Fruit fly (Drosophila melanogaster) whole organism, prepupa: ENCODE results near the gene CG31347.

Experiments used
- Blimp-1 ChIP-seq: fragments of 200-800 bp; sonication (Bioruptor generic); optimal IDR thresholded peaks from 3 replicates; lab custom pipeline; 2017; ENCODE audit warnings: missing biosample characterization, missing genetic modification characterization, mild to moderate bottlenecking, moderate library complexity, missing genetic modification reagents
- CG10631 ChIP-seq: fragments of 200-800 bp; sonication (Bioruptor generic); optimal IDR thresholded peaks from 2 replicates; lab custom pipeline; 2016; ENCODE audit warnings: missing biosample characterization, missing genetic modification characterization
- CG11762 ChIP-seq: fragments of 200-800 bp; sonication (Bioruptor generic); optimal IDR thresholded peaks from 3 replicates; lab custom pipeline; 2016; ENCODE audit warnings: missing biosample characterization, missing genetic modification characterization; ENCODE audit not compliant: insufficient read depth
- CG11902 ChIP-seq: fragments of 200-800 bp; sonication (Bioruptor generic); optimal IDR thresholded peaks from 3 replicates; lab custom pipeline; 2016; ENCODE audit warnings: missing biosample characterization, missing genetic modification characterization
- CG15336 ChIP-seq: fragments of 200-800 bp; sonication (Bioruptor generic); IDR thresholded peaks from 2 replicates; pipeline ENCODE4 v1.3.6; 2022; ENCODE audit warnings: missing biosample characterization, missing genetic modification characterization
- CG1621 ChIP-seq: fragments of 200-800 bp; sonication (Bioruptor generic); optimal IDR thresholded peaks from 3 replicates; lab custom pipeline; 2018; ENCODE audit warnings: missing biosample characterization, mild to moderate bottlenecking, missing genetic modification characterization
- CG16779 ChIP-seq: fragments of 200-800 bp; sonication (Bioruptor generic); optimal IDR thresholded peaks from 3 replicates; lab custom pipeline; 2017; ENCODE audit warnings: missing biosample characterization, mild to moderate bottlenecking, missing genetic modification characterization
- CG3032 ChIP-seq: fragments of 200-800 bp; optimal IDR thresholded peaks from 2 replicates; lab custom pipeline; 2019; ENCODE audit warnings: missing biosample characterization, mild to moderate bottlenecking, missing genetic modification characterization, moderate library complexity
- CG31627 ChIP-seq: fragments of 200-800 bp; sonication (Bioruptor generic); optimal IDR thresholded peaks from 3 replicates; lab custom pipeline; 2016; ENCODE audit warnings: missing biosample characterization, missing genetic modification characterization
- CG32006 ChIP-seq: fragments of 200-800 bp; sonication (Bioruptor generic); optimal IDR thresholded peaks from 3 replicates; lab custom pipeline; 2017; ENCODE audit warnings: missing biosample characterization, mild to moderate bottlenecking, missing genetic modification characterization
- CG34406 ChIP-seq: fragments of 200-800 bp; sonication (Bioruptor generic); optimal IDR thresholded peaks from 3 replicates; lab custom pipeline; 2016; ENCODE audit warnings: missing biosample characterization, missing genetic modification characterization
- CG3919 ChIP-seq: fragments of 200-800 bp; sonication (Bioruptor generic); optimal IDR thresholded peaks from 3 replicates; lab custom pipeline; 2016; ENCODE audit warnings: missing biosample characterization, missing genetic modification characterization
- CG4318 ChIP-seq: fragments of 200-800 bp; sonication (Bioruptor generic); optimal IDR thresholded peaks from 3 replicates; lab custom pipeline; 2017; ENCODE audit warnings: missing biosample characterization, mild to moderate bottlenecking, missing genetic modification characterization
- CG6163 ChIP-seq: fragments of 200-800 bp; sonication (Bioruptor generic); IDR thresholded peaks from 3 replicates; pipeline ENCODE4 v1.3.6; 2022; ENCODE audit warnings: missing biosample characterization, missing genetic modification characterization
- CG6276 ChIP-seq: fragments of 200-800 bp; sonication (Bioruptor generic); optimal IDR thresholded peaks from 2 replicates; lab custom pipeline; 2017; ENCODE audit warnings: missing biosample characterization, mild to moderate bottlenecking, missing genetic modification characterization
- CG6792 ChIP-seq: fragments of 200-800 bp; sonication (Bioruptor generic); optimal IDR thresholded peaks from 3 replicates; lab custom pipeline; 2016; ENCODE audit warnings: missing biosample characterization, missing genetic modification characterization
- CG6808 ChIP-seq: fragments of 200-800 bp; sonication (Bioruptor generic); optimal IDR thresholded peaks from 3 replicates; lab custom pipeline; 2017; ENCODE audit warnings: missing biosample characterization, missing genetic modification characterization, mild to moderate bottlenecking, moderate library complexity, missing genetic modification reagents
- CG6854 ChIP-seq: fragments of 200-800 bp; sonication (Bioruptor generic); optimal IDR thresholded peaks from 2 replicates; lab custom pipeline; 2017; ENCODE audit warnings: missing biosample characterization, mild to moderate bottlenecking, missing genetic modification characterization
- CG7368 ChIP-seq: fragments of 200-800 bp; sonication (Bioruptor generic); optimal IDR thresholded peaks from 3 replicates; lab custom pipeline; 2016; ENCODE audit warnings: missing biosample characterization, missing genetic modification characterization
- CG8319 ChIP-seq: fragments of 200-800 bp; sonication (Bioruptor generic); optimal IDR thresholded peaks from 3 replicates; lab custom pipeline; 2016; ENCODE audit warnings: missing biosample characterization, missing genetic modification characterization
- CG8632 ChIP-seq: fragments of 200-800 bp; sonication (Bioruptor generic); optimal IDR thresholded peaks from 3 replicates; lab custom pipeline; 2016; ENCODE audit warnings: missing biosample characterization, missing genetic modification characterization
- CG9139 ChIP-seq: fragments of 200-800 bp; sonication (Bioruptor generic); optimal IDR thresholded peaks from 3 replicates; lab custom pipeline; 2017; ENCODE audit warnings: missing biosample characterization, mild to moderate bottlenecking, missing genetic modification characterization
- Eip78C ChIP-seq: fragments of 200-800 bp; sonication (Bioruptor generic); peaks from one replicate; lab custom pipeline; 2016; ENCODE audit warnings: missing biosample characterization, missing genetic modification characterization
- Eip93F ChIP-seq: fragments of 200-800 bp; sonication (Bioruptor generic); optimal IDR thresholded peaks from 2 replicates; lab custom pipeline; 2016; ENCODE audit warnings: missing biosample characterization, mild to moderate bottlenecking, missing genetic modification characterization
- Ets21C ChIP-seq: fragments of 200-800 bp; sonication (Bioruptor generic); optimal IDR thresholded peaks from 3 replicates; lab custom pipeline; 2016; ENCODE audit warnings: missing biosample characterization, missing genetic modification characterization
- Ets96B ChIP-seq: fragments of 200-800 bp; optimal IDR thresholded peaks from 2 replicates; lab custom pipeline; 2019; ENCODE audit warnings: missing biosample characterization, mild to moderate bottlenecking, missing genetic modification characterization, moderate library complexity
- Hr38 ChIP-seq: sonication (Bioruptor generic); optimal IDR thresholded peaks from 2 replicates; lab custom pipeline; 2016; ENCODE audit warnings: missing biosample characterization, missing genetic modification characterization
- Hr39 ChIP-seq: fragments of 200-800 bp; sonication (Bioruptor generic); optimal IDR thresholded peaks from 2 replicates; lab custom pipeline; 2016; ENCODE audit warnings: missing biosample characterization, missing genetic modification characterization
- Hr4 ChIP-seq: fragments of 200-800 bp; sonication (Bioruptor generic); optimal IDR thresholded peaks from 3 replicates; lab custom pipeline; 2016; ENCODE audit warnings: missing biosample characterization, missing genetic modification characterization
- Lpt ChIP-seq: fragments of 200-800 bp; sonication (Bioruptor generic); optimal IDR thresholded peaks from 3 replicates; lab custom pipeline; 2016; ENCODE audit warnings: missing biosample characterization, missing genetic modification characterization
- OdsH ChIP-seq: fragments of 200-800 bp; sonication (Bioruptor generic); optimal IDR thresholded peaks from 3 replicates; lab custom pipeline; 2016; ENCODE audit warnings: missing biosample characterization, missing genetic modification characterization
- Smox ChIP-seq: fragments of 200-800 bp; sonication (Bioruptor generic); optimal IDR thresholded peaks from 3 replicates; lab custom pipeline; 2016; ENCODE audit warnings: missing biosample characterization, missing genetic modification characterization
- Sox102F ChIP-seq: fragments of 200-800 bp; sonication (Bioruptor generic); optimal IDR thresholded peaks from 2 replicates; lab custom pipeline; 2016; ENCODE audit warnings: missing biosample characterization, mild to moderate bottlenecking, missing genetic modification characterization
- Sox14 ChIP-seq: fragments of 200-800 bp; sonication (Bioruptor generic); optimal IDR thresholded peaks from 3 replicates; lab custom pipeline; 2016; ENCODE audit warnings: missing biosample characterization, missing genetic modification characterization
- Sox15 ChIP-seq: fragments of 200-800 bp; sonication (Bioruptor generic); optimal IDR thresholded peaks from 3 replicates; lab custom pipeline; 2016; ENCODE audit warnings: missing biosample characterization, missing genetic modification characterization
- acj6 ChIP-seq: fragments of 200-800 bp; sonication (Bioruptor generic); optimal IDR thresholded peaks from 3 replicates; lab custom pipeline; 2016; ENCODE audit warnings: missing biosample characterization, missing genetic modification characterization
- dac ChIP-seq: fragments of 200-800 bp; sonication (Bioruptor generic); optimal IDR thresholded peaks from 2 replicates; lab custom pipeline; 2017; ENCODE audit warnings: missing biosample characterization, mild to moderate bottlenecking, missing genetic modification characterization
- dsx ChIP-seq: fragments of 200-800 bp; optimal IDR thresholded peaks from 3 replicates; lab custom pipeline; 2019; ENCODE audit warnings: missing biosample characterization, mild to moderate bottlenecking, missing genetic modification characterization, moderate library complexity; ENCODE audit not compliant: poor library complexity, severe bottlenecking
- eg ChIP-seq: fragments of 200-800 bp; sonication (Bioruptor generic); IDR thresholded peaks from 3 replicates; pipeline ENCODE4 v1.3.6; 2022; ENCODE audit warnings: missing biosample characterization, missing genetic modification characterization
- esn ChIP-seq: fragments of 200-800 bp; sonication (Bioruptor generic); optimal IDR thresholded peaks from 2 replicates; lab custom pipeline; 2016; ENCODE audit warnings: missing biosample characterization, mild to moderate bottlenecking, missing genetic modification characterization, moderate library complexity
- fd59A ChIP-seq: fragments of 200-800 bp; sonication (Bioruptor generic); optimal IDR thresholded peaks from 2 replicates; lab custom pipeline; 2017; ENCODE audit warnings: missing biosample characterization, mild to moderate bottlenecking, missing genetic modification characterization, missing genetic modification reagents
- fd85E ChIP-seq: fragments of 200-800 bp; sonication (Bioruptor generic); optimal IDR thresholded peaks from 3 replicates; lab custom pipeline; 2016; ENCODE audit warnings: missing biosample characterization, missing genetic modification characterization
- lz ChIP-seq: fragments of 200-800 bp; sonication (Bioruptor generic); optimal IDR thresholded peaks from 3 replicates; lab custom pipeline; 2016; ENCODE audit warnings: missing biosample characterization, missing genetic modification characterization
- net ChIP-seq: fragments of 200-800 bp; sonication (Bioruptor generic); optimal IDR thresholded peaks from 3 replicates; lab custom pipeline; 2016; ENCODE audit warnings: missing biosample characterization, missing genetic modification characterization
- spab ChIP-seq: fragments of 200-800 bp; sonication (Bioruptor generic); optimal IDR thresholded peaks from 2 replicates; lab custom pipeline; 2017; ENCODE audit warnings: missing biosample characterization, mild to moderate bottlenecking, missing genetic modification characterization, missing genetic modification reagents
- svp ChIP-seq: fragments of 200-800 bp; sonication (Bioruptor generic); peaks from one replicate; lab custom pipeline; 2016; ENCODE audit warnings: missing biosample characterization, missing genetic modification characterization

Gene CG31347

dm6 chr3R:12717588-12718535 is 25.5 kb upstream of the CG31347 start (continued):
- TF ChIP-seq fd85E (GFP tag; lab: Kevin White, UChicago) (no peak), Sox102F (no peak), CG4318 (GFP tag; lab: Kevin White, UChicago) (no peak), CG16779 (tag; lab: Kevin White, UChicago) (no peak), Ets96B (tag; lab: Kevin White, UChicago) (no peak), svp (GFP tag; lab: Kevin White, UChicago) (peak; percentile 87), Hr39 (GFP tag; lab: Kevin White, UChicago) (peak; percentile 34), Hr4 (GFP tag; lab: Kevin White, UChicago) (peak; percentile 67), CG15336 (peak; percentile 52; the same call in 1 of the 2 replicates), spab (GFP tag; lab: Kevin White, UChicago) (no peak), CG31627 (GFP tag; lab: Kevin White, UChicago) (peak; percentile 40), fd59A (GFP tag; lab: Kevin White, UChicago) (peak; percentile 40), eg (GFP tag; lab: Robert Waterston, UW) (peak; percentile 65; the same call in 1 of the 3 replicates), Sox15 (GFP tag; lab: Kevin White, UChicago) (no peak), Hr38 (GFP tag; lab: Kevin White, UChicago) (no peak), Ets21C (GFP tag; lab: Kevin White, UChicago) (no peak), acj6 (GFP tag; lab: Kevin White, UChicago) (peak; percentile 24), CG34406 (GFP tag; lab: Kevin White, UChicago) (no peak), dsx (GFP tag; lab: Kevin White, UChicago) (no peak), Eip93F (GFP tag; lab: Kevin White, UChicago) (peak; percentile 36), net (no peak), CG1621 (tag; lab: Kevin White, UChicago) (no peak), esn (peak; percentile 50)

- TF ChIP-seq Hr38 (GFP tag; lab: Kevin White, UChicago) (no peak), dac (GFP tag; lab: Kevin White, UChicago) (no peak), CG6808 (GFP tag; lab: Kevin White, UChicago) (peak; percentile 68), CG6163 (no peak), Smox (GFP tag; lab: Kevin White, UChicago) (no peak), CG11762 (GFP tag; lab: Kevin White, UChicago) (peak; percentile 6), spab (GFP tag; lab: Kevin White, UChicago) (peak; percentile 34), Eip93F (GFP tag; lab: Kevin White, UChicago) (no peak), fd59A (GFP tag; lab: Kevin White, UChicago) (no peak), lz (GFP tag; lab: Kevin White, UChicago) (no peak), CG6854 (GFP tag; lab: Kevin White, UChicago) (no peak), Sox14 (GFP tag; lab: Kevin White, UChicago) (no peak), CG3032 (tag; lab: Kevin White, UChicago) (no peak), CG7368 (GFP tag; lab: Kevin White, UChicago) (no peak), fd85E (GFP tag; lab: Kevin White, UChicago) (no peak), Eip78C (GFP tag; lab: Kevin White, UChicago) (no peak), CG31627 (GFP tag; lab: Kevin White, UChicago) (no peak), CG34406 (GFP tag; lab: Kevin White, UChicago) (no peak), Ets96B (tag; lab: Kevin White, UChicago) (no peak), CG11902 (no peak), CG3919 (GFP tag; lab: Kevin White, UChicago) (no peak), Blimp-1 (GFP tag; lab: Kevin White, UChicago) (no peak), net (peak; percentile 53), Sox15 (GFP tag; lab: Kevin White, UChicago) (no peak), CG9139 (GFP tag; lab: Kevin White, UChicago) (peak; percentile 75), acj6 (GFP tag; lab: Kevin White, UChicago) (no peak), CG8632 (no peak), OdsH (no peak), CG32006 (GFP tag; lab: Kevin White, UChicago) (no peak), CG6276 (GFP tag; lab: Kevin White, UChicago) (peak; percentile 77), svp (GFP tag; lab: Kevin White, UChicago) (peak; percentile 86), Lpt (GFP tag; lab: Kevin White, UChicago) (no peak), eg (GFP tag; lab: Robert Waterston, UW) (peak; percentile 38; the same call in 2 of the 3 replicates), CG10631 (no peak), CG6792 (no peak), CG8319 (GFP tag; lab: Kevin White, UChicago) (no peak), CG4318 (GFP tag; lab: Kevin White, UChicago) (no peak)
Observed at dm6 chr3R:12716894-12717293, 24.5 kb upstream of the CG31347 start.
